Worm (Caenorhabditis elegans) whole organism, mixed stage, embryonic: ENCODE measurements around the gene sri-61.

Experiments
- M03D4.4 ChIP-seq: sonication (generic microtip); optimal IDR thresholded peaks from 2 replicates; lab custom pipeline; 2017; ENCODE audit warnings: mild to moderate bottlenecking, missing genetic modification characterization, missing compliant biosample characterization
- bed-3 ChIP-seq: fragments of 200-800 bp; sonication (Bioruptor generic); optimal IDR thresholded peaks from 3 replicates; lab custom pipeline; 2018; ENCODE audit warnings: mild to moderate bottlenecking, missing genetic modification characterization, moderate library complexity, missing compliant biosample characterization
- blmp-1 ChIP-seq: fragments of 150-350 bp; optimal IDR thresholded peaks from 2 replicates; lab custom pipeline; 2014; ENCODE audit warnings: missing biosample characterization, missing genetic modification characterization
- ceh-39 ChIP-seq: fragments of 150-350 bp; optimal IDR thresholded peaks from 2 replicates; lab custom pipeline; 2014; ENCODE audit warnings: missing biosample characterization, missing genetic modification characterization
- ceh-43 ChIP-seq: fragments of 200-800 bp; sonication (Bioruptor generic); optimal IDR thresholded peaks from 2 replicates; lab custom pipeline; 2018; ENCODE audit warnings: mild to moderate bottlenecking, missing genetic modification characterization, moderate library complexity, missing compliant biosample characterization
- ceh-83 ChIP-seq: fragments of 200-800 bp; sonication (Bioruptor generic); optimal IDR thresholded peaks from 2 replicates; lab custom pipeline; 2018; ENCODE audit warnings: mild to moderate bottlenecking, missing genetic modification characterization, missing compliant biosample characterization
- ces-1 ChIP-seq: fragments of 150-350 bp; optimal IDR thresholded peaks from 2 replicates; lab custom pipeline; 2014; ENCODE audit warnings: missing biosample characterization, missing genetic modification reagents, missing genetic modification characterization
- cnd-1 ChIP-seq: fragments of 200-800 bp; sonication (Bioruptor generic); optimal IDR thresholded peaks from 2 replicates; lab custom pipeline; 2018; ENCODE audit warnings: mild to moderate bottlenecking, missing genetic modification characterization, missing compliant biosample characterization
- drap-1 ChIP-seq: fragments of 200-800 bp; sonication (Bioruptor generic); optimal IDR thresholded peaks from 3 replicates; lab custom pipeline; 2018; ENCODE audit warnings: mild to moderate bottlenecking, missing genetic modification characterization, missing compliant biosample characterization
- elt-1 ChIP-seq: sonication (generic microtip); optimal IDR thresholded peaks from 2 replicates; lab custom pipeline; 2017; ENCODE audit warnings: missing genetic modification characterization, mild to moderate bottlenecking, missing compliant biosample characterization, antibody characterized with exemption, moderate library complexity, borderline replicate concordance; ENCODE audit not compliant: insufficient read depth
- elt-3 ChIP-seq: fragments of 150-350 bp; optimal IDR thresholded peaks from 2 replicates; lab custom pipeline; 2014; ENCODE audit warnings: missing biosample characterization, missing genetic modification characterization
- flh-1 ChIP-seq: fragments of 200-800 bp; sonication (Bioruptor generic); optimal IDR thresholded peaks from 2 replicates; lab custom pipeline; 2018; ENCODE audit warnings: mild to moderate bottlenecking, missing genetic modification characterization, moderate library complexity, missing compliant biosample characterization
- hlh-1 ChIP-seq: fragments of 150-350 bp; optimal IDR thresholded peaks from 2 replicates; lab custom pipeline; 2014; ENCODE audit warnings: missing biosample characterization, missing genetic modification reagents, missing genetic modification characterization
- lin-32 ChIP-seq: fragments of 200-800 bp; sonication (Bioruptor generic); optimal IDR thresholded peaks from 2 replicates; lab custom pipeline; 2018; ENCODE audit warnings: mild to moderate bottlenecking, missing genetic modification characterization, missing compliant biosample characterization
- lsy-2 ChIP-seq: fragments of 150-350 bp; optimal IDR thresholded peaks from 2 replicates; lab custom pipeline; 2014; ENCODE audit warnings: missing biosample characterization, missing genetic modification characterization
- mab-5 ChIP-seq: fragments of 150-350 bp; optimal IDR thresholded peaks from 2 replicates; lab custom pipeline; 2014; ENCODE audit warnings: missing biosample characterization, missing genetic modification characterization
- mep-1 ChIP-seq: fragments of 150-350 bp; optimal IDR thresholded peaks from 2 replicates; lab custom pipeline; 2017; ENCODE audit warnings: missing biosample characterization, missing genetic modification reagents, missing genetic modification characterization, inconsistent platforms
- mls-2 ChIP-seq: sonication (generic microtip); optimal IDR thresholded peaks from 2 replicates; lab custom pipeline; 2016; ENCODE audit warnings: mild to moderate bottlenecking, missing genetic modification characterization, moderate library complexity, missing compliant biosample characterization
- nhr-12 ChIP-seq: fragments of 150-350 bp; optimal IDR thresholded peaks from 2 replicates; lab custom pipeline; 2014; ENCODE audit warnings: missing biosample characterization, missing genetic modification characterization
- nhr-2 ChIP-seq: fragments of 150-350 bp; optimal IDR thresholded peaks from 2 replicates; lab custom pipeline; 2014; ENCODE audit warnings: missing biosample characterization, missing genetic modification characterization
- nhr-237 ChIP-seq: fragments of 150-350 bp; optimal IDR thresholded peaks from 2 replicates; lab custom pipeline; 2014; ENCODE audit warnings: missing biosample characterization, missing genetic modification characterization
- nhr-28 ChIP-seq: fragments of 150-350 bp; optimal IDR thresholded peaks from 2 replicates; lab custom pipeline; 2014; ENCODE audit warnings: missing biosample characterization, missing genetic modification characterization
- nhr-76 ChIP-seq: sonication (generic microtip); optimal IDR thresholded peaks from 2 replicates; lab custom pipeline; 2017; ENCODE audit warnings: missing biosample characterization, missing genetic modification characterization
- pha-4 ChIP-seq: fragments of 150-350 bp; optimal IDR thresholded peaks from 2 replicates; lab custom pipeline; 2018; ENCODE audit warnings: missing biosample characterization, missing genetic modification reagents, missing genetic modification characterization
- sem-2 ChIP-seq: fragments of 200-800 bp; sonication (Bioruptor generic); optimal IDR thresholded peaks from 2 replicates; lab custom pipeline; 2018; ENCODE audit warnings: mild to moderate bottlenecking, missing genetic modification characterization, missing compliant biosample characterization
- tbx-8 ChIP-seq: fragments of 200-800 bp; sonication (Bioruptor generic); optimal IDR thresholded peaks from 2 replicates; lab custom pipeline; 2018; ENCODE audit warnings: mild to moderate bottlenecking, missing genetic modification characterization, moderate library complexity, missing compliant biosample characterization
- unc-120 ChIP-seq: sonication (generic microtip); optimal IDR thresholded peaks from 2 replicates; lab custom pipeline; 2017; ENCODE audit warnings: missing genetic modification characterization, missing compliant biosample characterization; ENCODE audit not compliant: poor library complexity, severe bottlenecking
- unc-39 ChIP-seq: fragments of 150-350 bp; optimal IDR thresholded peaks from 2 replicates; lab custom pipeline; 2014; ENCODE audit warnings: missing biosample characterization, missing genetic modification characterization
- unc-62 ChIP-seq: fragments of 150-350 bp; optimal IDR thresholded peaks from 2 replicates; lab custom pipeline; 2014; ENCODE audit warnings: missing biosample characterization, missing genetic modification reagents, missing genetic modification characterization
- zip-8 ChIP-seq: fragments of 150-350 bp; optimal IDR thresholded peaks from 2 replicates; lab custom pipeline; 2014; ENCODE audit warnings: missing biosample characterization, missing genetic modification characterization
- ztf-11 ChIP-seq: fragments of 150-350 bp; optimal IDR thresholded peaks from 2 replicates; lab custom pipeline; 2014; ENCODE audit warnings: missing biosample characterization, missing genetic modification characterization

sri-61 gene

DNA sequence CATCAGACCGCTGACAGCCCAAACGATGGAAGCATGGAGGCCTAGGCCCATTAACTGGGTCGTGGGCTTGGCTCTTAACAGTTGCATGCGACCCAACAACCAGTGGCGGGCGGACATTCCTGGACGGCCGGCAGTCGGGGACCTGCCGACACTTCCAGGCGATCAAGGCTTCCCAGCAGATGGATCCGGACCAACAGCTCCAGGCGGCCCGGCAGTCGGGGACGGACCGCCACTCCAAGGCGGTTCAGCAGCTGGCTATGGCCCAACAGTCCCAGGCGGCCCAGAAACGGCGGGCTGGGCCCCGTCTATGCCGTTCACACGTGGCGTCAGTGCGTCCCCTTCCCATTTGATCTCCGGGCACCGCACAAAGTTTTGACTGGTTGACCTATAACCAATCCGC is 41.3 kb upstream of the sri-61 start:
- TF ChIP-seq sem-2 (GFP tag; lab: Kevin White, UChicago) (no peak), cnd-1 (tag; lab: Kevin White, UChicago) (no peak)
- TF ChIP-seq, all 35 proteins: peak for 0

ce11 chrII:2739619-2740018 is 39.5 kb upstream of the sri-61 start, which contains the start of gene T05A8.6:
Gene T05A8.6 (minus strand): TSS chrII:2739719.
- no peak for TF ChIP-seq tbx-8 (GFP tag; lab: Kevin White, UChicago)
- TF ChIP-seq sem-2 (GFP tag; lab: Kevin White, UChicago): no peak
- TF ChIP-seq zip-8 (tag; lab: Kevin White, UChicago): no peak
- no peak for TF ChIP-seq hlh-1
- TF ChIP-seq drap-1 (GFP tag; lab: Kevin White, UChicago): no peak
- TF ChIP-seq mab-5 (tag; lab: Kevin White, UChicago): no peak
- no peak for TF ChIP-seq unc-120 (tag; lab: Kevin White, UChicago)
- no peak for TF ChIP-seq nhr-28
- TF ChIP-seq elt-1: no peak
- TF ChIP-seq nhr-76 (tag; lab: Kevin White, UChicago): no peak
- TF ChIP-seq ceh-83 (GFP tag; lab: Kevin White, UChicago): no peak
- no peak for TF ChIP-seq lsy-2 (tag; lab: Kevin White, UChicago)
- no peak for TF ChIP-seq cnd-1 (tag; lab: Kevin White, UChicago)
- no peak for TF ChIP-seq blmp-1

DNA sequence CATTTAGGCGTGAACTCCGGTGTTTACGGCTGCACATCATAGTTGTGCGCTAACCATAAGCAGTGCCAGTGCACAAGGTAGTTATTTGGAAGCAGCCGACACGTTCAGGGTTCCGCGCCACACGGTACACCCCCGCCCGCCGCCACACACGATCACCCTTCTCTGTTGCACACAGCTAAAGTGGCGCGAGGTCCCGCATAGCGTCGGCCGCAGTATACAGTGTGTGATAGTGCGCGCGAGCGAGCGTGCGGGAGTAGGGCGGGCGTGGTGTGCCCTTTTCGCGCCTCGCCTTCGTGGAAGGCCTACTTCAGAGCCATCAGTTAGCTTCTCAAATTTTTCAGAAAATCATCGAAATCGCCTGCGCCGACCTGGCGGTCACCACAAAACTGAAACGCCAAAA is 36.8 kb upstream of the sri-61 start:
- no peak for TF ChIP-seq lin-32 (GFP tag; lab: Kevin White, UChicago)
- TF ChIP-seq elt-1: no peak
- no peak for TF ChIP-seq ces-1 (GFP tag; lab: Kevin White, UChicago)
- TF ChIP-seq nhr-76 (tag; lab: Kevin White, UChicago): no peak
- no peak for TF ChIP-seq bed-3 (GFP tag; lab: Kevin White, UChicago)
- no peak for TF ChIP-seq nhr-28

- TF ChIP-seq drap-1 (GFP tag; lab: Kevin White, UChicago) (no peak), ceh-83 (GFP tag; lab: Kevin White, UChicago) (no peak), flh-1 (GFP tag; lab: Kevin White, UChicago) (no peak), nhr-2 (tag; lab: Kevin White, UChicago) (no peak), nhr-12 (tag; lab: Kevin White, UChicago) (no peak)
Observed at ce11 chrII:2736156-2736728, 36.1 kb upstream of the sri-61 start, which contains the start of gene T05A8.8. Gene T05A8.8 (plus strand): TSS chrII:2736678.

DNA sequence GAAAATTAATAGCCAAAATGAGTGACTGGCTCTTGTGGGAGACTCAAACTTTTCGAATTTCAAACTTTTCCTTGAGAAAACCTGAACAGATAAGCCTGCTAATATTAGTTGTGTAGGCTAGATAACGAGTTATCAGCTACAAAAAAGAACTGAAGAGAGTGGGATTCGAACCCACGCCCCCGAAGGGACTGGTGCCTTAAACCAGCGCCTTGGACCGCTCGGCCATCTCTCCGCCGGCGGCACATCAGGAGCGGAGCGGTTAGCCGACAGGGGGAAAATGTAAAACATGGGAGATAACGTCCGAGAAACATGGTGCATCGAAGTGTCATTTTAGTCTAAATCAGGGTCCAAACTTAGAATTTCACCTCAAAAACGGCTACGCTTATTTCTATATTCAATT is 35.5 kb upstream of the sri-61 start:
- TF ChIP-seq elt-1 (no peak), mep-1 (no peak), bed-3 (GFP tag; lab: Kevin White, UChicago) (no peak), ztf-11 (no peak), ceh-43 (GFP tag; lab: Kevin White, UChicago) (no peak), elt-3 (tag; lab: Kevin White, UChicago) (no peak), unc-39 (tag; lab: Kevin White, UChicago) (no peak), drap-1 (GFP tag; lab: Kevin White, UChicago) (no peak), ceh-39 (tag; lab: Kevin White, UChicago) (no peak), nhr-76 (tag; lab: Kevin White, UChicago) (no peak), hlh-1 (no peak), lsy-2 (tag; lab: Kevin White, UChicago) (no peak), ces-1 (GFP tag; lab: Kevin White, UChicago) (no peak), mls-2 (tag; lab: Kevin White, UChicago) (no peak), nhr-237 (tag; lab: Kevin White, UChicago) (no peak), unc-62 (no peak), pha-4 (tag; lab: Kevin White, UChicago) (no peak), sem-2 (GFP tag; lab: Kevin White, UChicago) (no peak)

ce11 chrII:2735192-2735591 is 35.1 kb upstream of the sri-61 start, which contains the start of gene wdr-31:
Gene wdr-31 (minus strand): TSS chrII:2735292.
- TF ChIP-seq flh-1 (GFP tag; lab: Kevin White, UChicago): no peak
- TF ChIP-seq elt-3 (tag; lab: Kevin White, UChicago): no peak
- no peak for TF ChIP-seq unc-39 (tag; lab: Kevin White, UChicago)
- no peak for TF ChIP-seq sem-2 (GFP tag; lab: Kevin White, UChicago)
- TF ChIP-seq nhr-12 (tag; lab: Kevin White, UChicago): no peak
- TF ChIP-seq drap-1 (GFP tag; lab: Kevin White, UChicago): no peak
- no peak for TF ChIP-seq nhr-2 (tag; lab: Kevin White, UChicago)
- TF ChIP-seq unc-62: no peak
- TF ChIP-seq ceh-83 (GFP tag; lab: Kevin White, UChicago): no peak
- no peak for TF ChIP-seq ceh-43 (GFP tag; lab: Kevin White, UChicago)
- TF ChIP-seq elt-1: no peak
- TF ChIP-seq M03D4.4 (tag; lab: Kevin White, UChicago): no peak
- no peak for TF ChIP-seq cnd-1 (tag; lab: Kevin White, UChicago)
